Worm (Caenorhabditis elegans) whole organism, young adult: ENCODE measurements around the gene ZC53.22.

Experiments used
- F10E7.11 ChIP-seq: sonication (generic microtip); optimal IDR thresholded peaks from 2 replicates; lab custom pipeline; 2017; ENCODE audit warnings: mild to moderate bottlenecking, missing genetic modification characterization, moderate library complexity, missing compliant biosample characterization
- F33H1.4 ChIP-seq: fragments of 200-800 bp; sonication (Bioruptor generic); IDR thresholded peaks from 2 replicates; pipeline ENCODE4 v1.3.6; 2022; ENCODE audit warnings: missing genetic modification reagents, missing genetic modification characterization, missing compliant biosample characterization
- F37B4.10 ChIP-seq: fragments of 200-800 bp; sonication (Bioruptor generic); IDR thresholded peaks from 2 replicates; pipeline ENCODE4 v1.3.6; 2022; ENCODE audit warnings: missing genetic modification characterization, missing compliant biosample characterization
- F39B2.1 ChIP-seq: fragments of 200-800 bp; sonication (Bioruptor generic); IDR thresholded peaks from 2 replicates; pipeline ENCODE4 v1.3.6; 2022; ENCODE audit warnings: missing genetic modification reagents, missing genetic modification characterization, missing compliant biosample characterization
- F49E8.2 ChIP-seq: sonication (generic microtip); optimal IDR thresholded peaks from 3 replicates; lab custom pipeline; 2017; ENCODE audit warnings: missing genetic modification characterization, mild to moderate bottlenecking, missing compliant biosample characterization, antibody characterized with exemption, moderate library complexity; ENCODE audit not compliant: insufficient read depth
- F52B5.7 ChIP-seq: sonication (generic microtip); optimal IDR thresholded peaks from 2 replicates; lab custom pipeline; 2016; ENCODE audit warnings: mild to moderate bottlenecking, missing genetic modification characterization, missing compliant biosample characterization
- F57C9.4 ChIP-seq: sonication (generic microtip); optimal IDR thresholded peaks from 2 replicates; lab custom pipeline; 2017; ENCODE audit warnings: mild to moderate bottlenecking, missing genetic modification characterization, missing compliant biosample characterization
- K11D2.4 ChIP-seq: fragments of 200-800 bp; sonication (Bioruptor generic); IDR thresholded peaks from 2 replicates; pipeline ENCODE4 v1.3.6; 2022; ENCODE audit warnings: missing genetic modification reagents, missing genetic modification characterization, missing compliant biosample characterization
- T07F8.4 ChIP-seq: sonication (generic microtip); optimal IDR thresholded peaks from 2 replicates; lab custom pipeline; 2016; ENCODE audit warnings: mild to moderate bottlenecking, missing genetic modification characterization, moderate library complexity, missing compliant biosample characterization
- T26A5.8 ChIP-seq: sonication (generic microtip); optimal IDR thresholded peaks from 2 replicates; lab custom pipeline; 2016; ENCODE audit warnings: missing genetic modification characterization, missing compliant biosample characterization
- Y95B8A.8 ChIP-seq: fragments of 200-800 bp; sonication (Bioruptor generic); IDR thresholded peaks from 2 replicates; pipeline ENCODE4 v1.3.6; 2022; ENCODE audit warnings: missing genetic modification reagents, missing genetic modification characterization, missing compliant biosample characterization
- ZK185.1 ChIP-seq: sonication (generic microtip); optimal IDR thresholded peaks from 2 replicates; lab custom pipeline; 2016; ENCODE audit warnings: mild to moderate bottlenecking, missing genetic modification characterization, missing compliant biosample characterization; ENCODE audit not compliant: poor library complexity, severe bottlenecking
- atf-7 ChIP-seq: sonication (generic microtip); optimal IDR thresholded peaks from 2 replicates; lab custom pipeline; 2017; ENCODE audit warnings: mild to moderate bottlenecking, missing genetic modification characterization, missing compliant biosample characterization
- attf-3 ChIP-seq: fragments of 200-800 bp; sonication (Bioruptor generic); conservative IDR thresholded peaks from 2 replicates; pipeline ENCODE4 v1.3.6; 2022; ENCODE audit warnings: missing genetic modification reagents, missing genetic modification characterization, missing compliant biosample characterization
- attf-5 ChIP-seq: fragments of 200-800 bp; sonication (Bioruptor generic); optimal IDR thresholded peaks from 2 replicates; lab custom pipeline; 2018; ENCODE audit warnings: mild to moderate bottlenecking, missing genetic modification characterization, missing compliant biosample characterization
- attf-6 ChIP-seq: fragments of 200-800 bp; sonication (Bioruptor generic); IDR thresholded peaks from 2 replicates; pipeline ENCODE4 v1.3.6; 2022; ENCODE audit warnings: missing genetic modification reagents, missing genetic modification characterization, missing compliant biosample characterization
- cebp-2 ChIP-seq: fragments of 200-800 bp; sonication (Bioruptor generic); IDR thresholded peaks from 2 replicates; pipeline ENCODE4 v1.3.6; 2022; ENCODE audit warnings: missing genetic modification characterization, missing compliant biosample characterization
- ceh-100 ChIP-seq: fragments of 200-800 bp; sonication (Bioruptor generic); IDR thresholded peaks from 2 replicates; pipeline ENCODE4 v1.3.6; 2022; ENCODE audit warnings: missing genetic modification reagents, missing genetic modification characterization, missing compliant biosample characterization
- ceh-27 ChIP-seq: fragments of 200-800 bp; sonication (Bioruptor generic); optimal IDR thresholded peaks from 2 replicates; lab custom pipeline; 2018; ENCODE audit warnings: mild to moderate bottlenecking, missing genetic modification characterization, moderate library complexity, missing compliant biosample characterization
- chd-7 ChIP-seq: sonication (generic microtip); optimal IDR thresholded peaks from 2 replicates; lab custom pipeline; 2016; ENCODE audit warnings: mild to moderate bottlenecking, missing genetic modification characterization, moderate library complexity, missing compliant biosample characterization
- efl-1 ChIP-seq: fragments of 150-350 bp; optimal IDR thresholded peaks from 2 replicates; lab custom pipeline; 2014; ENCODE audit warnings: missing biosample characterization, missing genetic modification reagents, missing genetic modification characterization
- egrh-3 ChIP-seq: fragments of 200-800 bp; sonication (Bioruptor generic); IDR thresholded peaks from 2 replicates; pipeline ENCODE4 v1.3.6; 2022; ENCODE audit warnings: missing genetic modification reagents, missing genetic modification characterization, missing compliant biosample characterization
- fkh-3 ChIP-seq: sonication (generic microtip); optimal IDR thresholded peaks from 2 replicates; lab custom pipeline; 2016; ENCODE audit warnings: mild to moderate bottlenecking, missing genetic modification characterization, missing compliant biosample characterization
- gei-17 ChIP-seq: fragments of 200-800 bp; sonication (Bioruptor generic); optimal IDR thresholded peaks from 2 replicates; lab custom pipeline; 2018; ENCODE audit warnings: mild to moderate bottlenecking, missing genetic modification characterization, missing compliant biosample characterization
- hlh-26 ChIP-seq: fragments of 200-800 bp; sonication (Bioruptor generic); conservative IDR thresholded peaks from 2 replicates; pipeline ENCODE4 v1.3.6; 2022; ENCODE audit warnings: missing genetic modification reagents, missing genetic modification characterization, missing compliant biosample characterization
- hmg-1.2 ChIP-seq: fragments of 200-800 bp; sonication (Bioruptor generic); IDR thresholded peaks from 2 replicates; pipeline ENCODE4 v1.3.6; 2022; ENCODE audit warnings: missing genetic modification reagents, missing genetic modification characterization, missing compliant biosample characterization
- lin-26 ChIP-seq: fragments of 200-800 bp; sonication (Bioruptor generic); IDR thresholded peaks from 2 replicates; pipeline ENCODE4 v1.3.6; 2022; ENCODE audit warnings: missing genetic modification reagents, missing genetic modification characterization, missing compliant biosample characterization
- lin-35 ChIP-seq, 3 experiments: fragments of 150-350 bp in 2 of 3; sonication (generic microtip) in 1 of 3; optimal IDR thresholded peaks; 2 replicates each; lab custom pipeline; 2014 to 2018; ENCODE audit warnings: missing biosample characterization in 3 of 3, missing genetic modification characterization in 3 of 3, missing genetic modification reagents in 3 of 3
- lin-40 ChIP-seq: sonication (generic microtip); optimal IDR thresholded peaks from 2 replicates; lab custom pipeline; 2016; ENCODE audit warnings: missing genetic modification characterization, mild to moderate bottlenecking, missing compliant biosample characterization, missing genotype, missing genetic modification reagents
- lsy-27 ChIP-seq: sonication (generic microtip); optimal IDR thresholded peaks from 2 replicates; lab custom pipeline; 2017; ENCODE audit warnings: missing genetic modification characterization, mild to moderate bottlenecking, missing compliant biosample characterization, antibody characterized with exemption, missing genotype, borderline replicate concordance; ENCODE audit not compliant: insufficient read depth
- madf-3 ChIP-seq: fragments of 200-800 bp; sonication (Bioruptor generic); IDR thresholded peaks from 2 replicates; pipeline ENCODE4 v1.3.6; 2022; ENCODE audit warnings: missing genetic modification reagents, missing genetic modification characterization, missing compliant biosample characterization
- mcd-1 ChIP-seq: fragments of 200-800 bp; sonication (Bioruptor generic); IDR thresholded peaks from 2 replicates; pipeline ENCODE4 v1.3.6; 2022; ENCODE audit warnings: missing genetic modification reagents, missing genetic modification characterization, missing compliant biosample characterization
- rpc-1 ChIP-seq, 2 experiments: fragments of 150-350 bp in 1 of 2; sonication (generic microtip) in 1 of 2; optimal IDR thresholded peaks; 2 replicates each; lab custom pipeline; 2014 to 2018; ENCODE audit warnings: missing biosample characterization in 1 of 2, missing genetic modification characterization in 1 of 2, missing genetic modification reagents in 1 of 2, missing genotype in 1 of 2
- tlf-1 ChIP-seq: fragments of 200-800 bp; sonication (Bioruptor generic); optimal IDR thresholded peaks from 2 replicates; lab custom pipeline; 2018; ENCODE audit warnings: mild to moderate bottlenecking, missing genetic modification characterization, missing compliant biosample characterization
- unc-130 ChIP-seq: sonication (generic microtip); optimal IDR thresholded peaks from 2 replicates; lab custom pipeline; 2016; ENCODE audit warnings: missing genetic modification reagents, missing genetic modification characterization, missing compliant biosample characterization
- zfh-2 ChIP-seq: fragments of 200-800 bp; sonication (Bioruptor generic); conservative IDR thresholded peaks from 2 replicates; pipeline ENCODE4 v1.3.6; 2022; ENCODE audit warnings: missing genetic modification reagents, missing genetic modification characterization, missing compliant biosample characterization
- zim-3 ChIP-seq: sonication (generic microtip); optimal IDR thresholded peaks from 2 replicates; lab custom pipeline; 2017; ENCODE audit warnings: mild to moderate bottlenecking, missing genetic modification characterization, moderate library complexity, missing compliant biosample characterization
- ztf-26 ChIP-seq: sonication (generic microtip); optimal IDR thresholded peaks from 2 replicates; lab custom pipeline; 2017; ENCODE audit warnings: missing genetic modification characterization, missing compliant biosample characterization

ZC53.22 gene

ce11 chrX:1922294-1922693 lies at the start of gene ZC53.22:
ZC53.22 (minus strand) TSS chrX:1922394.
- TF ChIP-seq attf-3: no peak
- TF ChIP-seq T26A5.8: no peak
- no peak for TF ChIP-seq cebp-2 (GFP tag; lab: Robert Waterston, UW)
- no peak for TF ChIP-seq K11D2.4 (GFP tag; lab: Robert Waterston, UW)
- no peak for TF ChIP-seq F10E7.11 (tag; lab: Kevin White, UChicago)
- no peak for TF ChIP-seq Y95B8A.8 (GFP tag; lab: Robert Waterston, UW)
- TF ChIP-seq mcd-1 (GFP tag; lab: Robert Waterston, UW): no peak
- no peak for TF ChIP-seq attf-5 (GFP tag; lab: Kevin White, UChicago)
- no peak for TF ChIP-seq efl-1
- TF ChIP-seq F52B5.7: no peak
- TF ChIP-seq rpc-1 (optimal IDR thresholded peaks at IDR 0.05; lab: Kevin White, UChicago): no peak
- no peak for TF ChIP-seq rpc-1 (tag; optimal IDR thresholded peaks at IDR 0.05; lab: Kevin White, UChicago)
- no peak for TF ChIP-seq attf-6
- no peak for TF ChIP-seq egrh-3
- no peak for TF ChIP-seq zim-3 (tag; lab: Kevin White, UChicago)
- no peak for TF ChIP-seq F49E8.2 (tag; lab: Kevin White, UChicago)
- TF ChIP-seq lsy-27 (tag; lab: Kevin White, UChicago): no peak
- TF ChIP-seq tlf-1 (GFP tag; lab: Kevin White, UChicago): no peak
- TF ChIP-seq lin-40 (tag; lab: Kevin White, UChicago): no peak
- no peak for TF ChIP-seq ceh-100
- TF ChIP-seq, all 124 proteins: peak for 0

ce11 chrX:1971647-1972046 lies 49.5 kb upstream of the ZC53.22 start:
- TF ChIP-seq T07F8.4 (tag; lab: Kevin White, UChicago): no peak
- 0 out of 2 replicates have a peak, but pooled peaks have one; percentile 62 for TF ChIP-seq madf-3 (GFP tag; lab: Robert Waterston, UW)
- no peak for TF ChIP-seq fkh-3 (tag; lab: Kevin White, UChicago)
- TF ChIP-seq zfh-2 (GFP tag; lab: Robert Waterston, UW): peak; percentile 61

DNA sequence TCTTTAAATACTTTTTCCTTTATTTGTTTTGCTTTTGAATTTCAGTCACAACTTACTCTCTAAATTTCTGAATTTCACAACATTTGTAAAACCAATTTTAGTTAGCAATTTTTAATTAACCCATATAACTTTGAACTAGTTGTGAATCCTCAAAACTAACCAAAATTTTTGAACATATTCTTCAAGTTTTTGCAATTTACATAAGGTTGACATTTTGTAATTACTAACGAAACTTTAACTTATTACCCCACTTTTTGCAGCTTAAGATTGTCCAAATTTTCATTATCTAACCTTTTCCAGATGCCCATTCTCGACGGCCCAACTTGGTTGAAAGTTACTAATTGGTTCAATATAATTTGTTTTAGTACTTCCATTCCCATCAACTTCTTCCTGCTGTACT lies 47.4 kb upstream of the ZC53.22 start, which contains the start of gene str-79:
Gene str-79, plus strand, starts transcription at position 301 of the 400 bp plus-strand sequence.
- TF ChIP-seq gei-17 (GFP tag; lab: Kevin White, UChicago): no peak
- TF ChIP-seq ztf-26 (tag; lab: Kevin White, UChicago): no peak
- TF ChIP-seq atf-7 (tag; lab: Kevin White, UChicago): no peak
- TF ChIP-seq madf-3 (GFP tag; lab: Robert Waterston, UW): no peak
- no peak for TF ChIP-seq ceh-27 (GFP tag; lab: Kevin White, UChicago)
- no peak for TF ChIP-seq F37B4.10 (GFP tag; lab: Robert Waterston, UW)
- TF ChIP-seq chd-7: no peak
- TF ChIP-seq F57C9.4 (tag; lab: Kevin White, UChicago): no peak
- TF ChIP-seq hlh-26 (GFP tag; lab: Robert Waterston, UW): no peak
- no peak for TF ChIP-seq lin-26
- TF ChIP-seq unc-130 (GFP tag; lab: Kevin White, UChicago): no peak
- TF ChIP-seq F39B2.1 (GFP tag; lab: Robert Waterston, UW): no peak
- no peak for TF ChIP-seq F10E7.11 (tag; lab: Kevin White, UChicago)

ce11 chrX:1964828-1965227 lies 42.6 kb upstream of the ZC53.22 start:
- TF ChIP-seq hmg-1.2 (GFP tag; lab: Robert Waterston, UW): peak; percentile 75; the same call in 1 of the 2 replicates
- peak; percentile 5 for TF ChIP-seq attf-5 (GFP tag; lab: Kevin White, UChicago)
- peak in 1 of 3 experiments; percentile 35 for TF ChIP-seq lin-35 (GFP tag; optimal IDR thresholded peaks at IDR 0.05; lab: Kevin White, UChicago)
- peak; percentile 56 for TF ChIP-seq ZK185.1
- no peak for TF ChIP-seq F33H1.4
- no peak for TF ChIP-seq gei-17 (GFP tag; lab: Kevin White, UChicago)
